Fruit fly (Drosophila melanogaster): ENCODE results near the gene Men.

The Men gene

DNA sequence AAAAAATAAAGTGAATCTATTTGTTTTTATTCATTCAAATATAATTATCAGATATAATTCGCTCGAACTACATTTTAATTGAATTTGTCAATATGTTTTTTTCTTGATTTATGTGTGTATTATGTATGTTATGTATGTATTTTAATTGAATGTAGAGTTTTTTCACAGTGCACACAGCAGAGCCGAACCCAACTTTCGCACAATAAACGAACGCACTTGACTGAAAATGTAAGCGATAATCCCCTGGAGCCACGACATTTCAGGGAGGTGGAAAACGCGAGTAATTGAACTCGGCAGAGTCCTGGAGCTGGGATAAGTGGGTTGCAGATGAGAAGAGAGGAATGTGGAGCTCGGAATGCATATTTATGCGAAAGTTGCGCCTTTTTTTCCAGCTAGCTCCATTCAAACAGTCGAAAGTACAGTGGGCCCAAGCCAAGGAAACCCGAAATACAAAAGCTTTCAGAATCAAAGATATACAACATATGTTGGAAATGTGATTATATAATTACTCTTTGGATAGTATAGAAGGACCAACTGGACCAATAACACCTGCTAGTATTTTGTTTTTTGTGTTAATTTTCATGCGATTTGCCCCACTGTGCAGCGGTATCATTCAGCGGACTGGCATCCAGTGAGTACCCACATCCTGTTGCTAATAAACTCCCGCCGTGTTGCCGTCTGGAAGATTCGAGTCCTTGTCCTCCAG, 5.9 kb upstream of the Men start (continued):
- TF ChIP-seq fd85E (GFP tag; optimal IDR thresholded peaks at IDR 0.05), result no peak
- peak; percentile 42 for TF ChIP-seq CG3919 (GFP tag; optimal IDR thresholded peaks at IDR 0.05)
- TF ChIP-seq salr (GFP tag; optimal IDR thresholded peaks at IDR 0.05), result no peak
- TF ChIP-seq CG11902 (GFP tag; optimal IDR thresholded peaks at IDR 0.05), result no peak
- TF ChIP-seq esn (GFP tag; optimal IDR thresholded peaks at IDR 0.05), result no peak
- TF ChIP-seq CG7368 (GFP tag; optimal IDR thresholded peaks at IDR 0.05), result no peak
- peak; percentile 23 for TF ChIP-seq CG1621 (tag; optimal IDR thresholded peaks at IDR 0.05)
- TF ChIP-seq Met (GFP tag; optimal IDR thresholded peaks at IDR 0.05), result peak; percentile 1

DNA sequence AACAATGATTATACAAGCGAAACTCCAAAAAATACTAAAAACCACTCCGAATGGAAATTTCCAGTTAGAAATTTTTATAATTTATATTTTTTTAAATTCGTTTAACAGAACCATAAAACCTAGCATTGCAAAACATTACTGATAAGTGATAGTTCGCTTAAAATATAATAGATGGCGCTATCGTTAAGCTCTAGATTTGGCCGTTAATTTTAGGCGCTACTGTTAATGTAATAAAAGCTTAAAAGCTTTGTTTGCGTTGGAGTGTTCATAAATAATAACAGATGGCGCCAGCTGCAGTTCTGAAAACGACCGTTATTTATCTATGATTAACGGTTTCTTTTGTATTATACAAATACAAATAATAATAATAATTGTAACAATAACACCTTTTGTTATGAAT, 1.5 kb upstream of the Men start:
- TF ChIP-seq CG10631 (GFP tag; optimal IDR thresholded peaks at IDR 0.05) (no peak), CG31627 (GFP tag; optimal IDR thresholded peaks at IDR 0.05) (peak; percentile 16), Eip75B (GFP tag; optimal IDR thresholded peaks at IDR 0.05) (no peak), CG15336 (GFP tag; IDR thresholded peaks at IDR 0.05) (no peak), pdm3 (GFP tag; optimal IDR thresholded peaks at IDR 0.05) (no peak), acj6 (GFP tag; optimal IDR thresholded peaks at IDR 0.05) (no peak), dsx (GFP tag; optimal IDR thresholded peaks at IDR 0.05; ENCODE audit: poor library complexity, severe bottlenecking) (no peak), eg (GFP tag; IDR thresholded peaks at IDR 0.05) (no peak), Lpt (GFP tag; optimal IDR thresholded peaks at IDR 0.05) (no peak), Sox14 (GFP tag; optimal IDR thresholded peaks at IDR 0.05) (no peak), CG4318 (GFP tag; optimal IDR thresholded peaks at IDR 0.05) (no peak), cyc (GFP tag; optimal IDR thresholded peaks at IDR 0.05) (peak; percentile 36), salr (GFP tag; optimal IDR thresholded peaks at IDR 0.05) (no peak), Sox15 (GFP tag; optimal IDR thresholded peaks at IDR 0.05) (no peak), CG8119 (GFP tag; IDR thresholded peaks at IDR 0.05) (no peak), CG11294 (GFP tag; IDR thresholded peaks at IDR 0.05) (no peak), fd85E (GFP tag; optimal IDR thresholded peaks at IDR 0.05) (no peak), CG6792 (GFP tag; optimal IDR thresholded peaks at IDR 0.05) (no peak), CG3032 (tag; optimal IDR thresholded peaks at IDR 0.05) (no peak), CG32006 (GFP tag; optimal IDR thresholded peaks at IDR 0.05) (no peak), Eip78C (GFP tag) (peak; percentile 63), lz (GFP tag; optimal IDR thresholded peaks at IDR 0.05) (peak; percentile 15), CG10669 (GFP tag; optimal IDR thresholded peaks at IDR 0.05) (no peak), esn (GFP tag; optimal IDR thresholded peaks at IDR 0.05) (peak; percentile 43), Met (GFP tag; optimal IDR thresholded peaks at IDR 0.05) (peak; percentile 16), Blimp-1 (GFP tag; optimal IDR thresholded peaks at IDR 0.05) (no peak), CG11902 (GFP tag; optimal IDR thresholded peaks at IDR 0.05) (no peak), Hr39 (GFP tag; optimal IDR thresholded peaks at IDR 0.05) (peak; percentile 22), Smox (GFP tag; optimal IDR thresholded peaks at IDR 0.05) (peak; percentile 16), vri (GFP tag; optimal IDR thresholded peaks at IDR 0.05) (no peak), CG11762 (GFP tag; optimal IDR thresholded peaks at IDR 0.05; ENCODE audit: insufficient read depth) (no peak), Sox102F (GFP tag; optimal IDR thresholded peaks at IDR 0.05) (no peak), dac (GFP tag; optimal IDR thresholded peaks at IDR 0.05) (no peak), CG8632 (GFP tag; optimal IDR thresholded peaks at IDR 0.05) (no peak), CG3919 (GFP tag; optimal IDR thresholded peaks at IDR 0.05) (no peak), Ets96B (tag; optimal IDR thresholded peaks at IDR 0.05) (no peak), CG8319 (GFP tag; optimal IDR thresholded peaks at IDR 0.05) (no peak), OdsH (GFP tag; optimal IDR thresholded peaks at IDR 0.05) (peak; percentile 14), Gug (GFP tag; IDR thresholded peaks at IDR 0.05) (no peak), fd59A (GFP tag; optimal IDR thresholded peaks at IDR 0.05) (no peak)

All from whole organism, prepupa.